Worm (Caenorhabditis elegans) whole organism, young adult: Measurements from ENCODE around the gene F44E2.9.

Experiments used
- B0019.2 ChIP-seq: fragments of 200-800 bp; sonication (Bioruptor generic); conservative IDR thresholded peaks from 2 replicates; pipeline ENCODE4 v1.3.6; 2022; ENCODE audit warnings: missing genetic modification reagents, missing genetic modification characterization, missing compliant biosample characterization
- F23B12.7 ChIP-seq: sonication (generic microtip); optimal IDR thresholded peaks from 2 replicates; lab custom pipeline; 2017; ENCODE audit warnings: missing genetic modification characterization, mild to moderate bottlenecking, missing compliant biosample characterization, antibody characterized with exemption, moderate library complexity; ENCODE audit not compliant: insufficient read depth
- F37B4.10 ChIP-seq: fragments of 200-800 bp; sonication (Bioruptor generic); IDR thresholded peaks from 2 replicates; pipeline ENCODE4 v1.3.6; 2022; ENCODE audit warnings: missing genetic modification characterization, missing compliant biosample characterization
- F49E8.2 ChIP-seq: sonication (generic microtip); optimal IDR thresholded peaks from 3 replicates; lab custom pipeline; 2017; ENCODE audit warnings: missing genetic modification characterization, mild to moderate bottlenecking, missing compliant biosample characterization, antibody characterized with exemption, moderate library complexity; ENCODE audit not compliant: insufficient read depth
- F52B5.7 ChIP-seq: sonication (generic microtip); optimal IDR thresholded peaks from 2 replicates; lab custom pipeline; 2016; ENCODE audit warnings: mild to moderate bottlenecking, missing genetic modification characterization, missing compliant biosample characterization
- F57C9.4 ChIP-seq: sonication (generic microtip); optimal IDR thresholded peaks from 2 replicates; lab custom pipeline; 2017; ENCODE audit warnings: mild to moderate bottlenecking, missing genetic modification characterization, missing compliant biosample characterization
- T26A5.8 ChIP-seq: sonication (generic microtip); optimal IDR thresholded peaks from 2 replicates; lab custom pipeline; 2016; ENCODE audit warnings: missing genetic modification characterization, missing compliant biosample characterization
- Y53G8AR.9 ChIP-seq: fragments of 200-800 bp; sonication (Bioruptor generic); conservative IDR thresholded peaks from 2 replicates; pipeline ENCODE4 v1.3.6; 2022; ENCODE audit warnings: missing genetic modification reagents, missing genetic modification characterization, missing compliant biosample characterization
- Y67H2A.10 ChIP-seq: fragments of 200-800 bp; sonication (Bioruptor generic); conservative IDR thresholded peaks from 2 replicates; pipeline ENCODE4 v1.3.6; 2022; ENCODE audit warnings: missing genetic modification reagents, missing genetic modification characterization, missing compliant biosample characterization
- Y79H2A.3 ChIP-seq: fragments of 200-800 bp; sonication (Bioruptor generic); conservative IDR thresholded peaks from 2 replicates; pipeline ENCODE4 v1.3.6; 2022; ENCODE audit warnings: missing genetic modification reagents, missing genetic modification characterization, missing compliant biosample characterization
- Y95B8A.8 ChIP-seq: fragments of 200-800 bp; sonication (Bioruptor generic); IDR thresholded peaks from 2 replicates; pipeline ENCODE4 v1.3.6; 2022; ENCODE audit warnings: missing genetic modification reagents, missing genetic modification characterization, missing compliant biosample characterization
- ZK185.1 ChIP-seq: sonication (generic microtip); optimal IDR thresholded peaks from 2 replicates; lab custom pipeline; 2016; ENCODE audit warnings: mild to moderate bottlenecking, missing genetic modification characterization, missing compliant biosample characterization; ENCODE audit not compliant: poor library complexity, severe bottlenecking
- aptf-3 ChIP-seq: fragments of 200-800 bp; sonication (Bioruptor generic); IDR thresholded peaks from 2 replicates; pipeline ENCODE4 v1.3.6; 2022; ENCODE audit warnings: missing genetic modification characterization, missing compliant biosample characterization
- athp-1 ChIP-seq: sonication (generic microtip); optimal IDR thresholded peaks from 2 replicates; lab custom pipeline; 2017; ENCODE audit warnings: mild to moderate bottlenecking, missing genetic modification characterization, missing compliant biosample characterization
- attf-5 ChIP-seq: fragments of 200-800 bp; sonication (Bioruptor generic); optimal IDR thresholded peaks from 2 replicates; lab custom pipeline; 2018; ENCODE audit warnings: mild to moderate bottlenecking, missing genetic modification characterization, missing compliant biosample characterization
- bed-2 ChIP-seq: fragments of 200-800 bp; sonication (Bioruptor generic); IDR thresholded peaks from 2 replicates; pipeline ENCODE4 v1.3.6; 2022; ENCODE audit warnings: missing genetic modification reagents, missing genetic modification characterization, missing compliant biosample characterization
- die-1 ChIP-seq: sonication (generic microtip); optimal IDR thresholded peaks from 2 replicates; lab custom pipeline; 2016; ENCODE audit warnings: missing genotype, mild to moderate bottlenecking, missing genetic modification characterization, missing compliant biosample characterization
- dox-1 ChIP-seq: fragments of 200-800 bp; sonication (Bioruptor generic); IDR thresholded peaks from 2 replicates; pipeline ENCODE4 v1.3.6; 2022; ENCODE audit warnings: missing genetic modification reagents, missing genetic modification characterization, missing compliant biosample characterization
- egl-18 ChIP-seq: fragments of 200-800 bp; sonication (Bioruptor generic); IDR thresholded peaks from 2 replicates; pipeline ENCODE4 v1.3.6; 2022; ENCODE audit warnings: missing genetic modification reagents, missing genetic modification characterization, missing compliant biosample characterization
- fkh-3 ChIP-seq: sonication (generic microtip); optimal IDR thresholded peaks from 2 replicates; lab custom pipeline; 2016; ENCODE audit warnings: mild to moderate bottlenecking, missing genetic modification characterization, missing compliant biosample characterization
- gei-17 ChIP-seq: fragments of 200-800 bp; sonication (Bioruptor generic); optimal IDR thresholded peaks from 2 replicates; lab custom pipeline; 2018; ENCODE audit warnings: mild to moderate bottlenecking, missing genetic modification characterization, missing compliant biosample characterization
- hlh-12 ChIP-seq: sonication (generic microtip); optimal IDR thresholded peaks from 2 replicates; lab custom pipeline; 2016; ENCODE audit warnings: missing genetic modification characterization, missing compliant biosample characterization
- lin-26 ChIP-seq: fragments of 200-800 bp; sonication (Bioruptor generic); IDR thresholded peaks from 2 replicates; pipeline ENCODE4 v1.3.6; 2022; ENCODE audit warnings: missing genetic modification reagents, missing genetic modification characterization, missing compliant biosample characterization
- lir-1 ChIP-seq: fragments of 200-800 bp; sonication (Bioruptor generic); conservative IDR thresholded peaks from 2 replicates; pipeline ENCODE4 v1.3.6; 2022; ENCODE audit warnings: missing genetic modification reagents, missing genetic modification characterization, missing compliant biosample characterization
- lsy-27 ChIP-seq: sonication (generic microtip); optimal IDR thresholded peaks from 2 replicates; lab custom pipeline; 2017; ENCODE audit warnings: missing genetic modification characterization, mild to moderate bottlenecking, missing compliant biosample characterization, antibody characterized with exemption, missing genotype, borderline replicate concordance; ENCODE audit not compliant: insufficient read depth
- mes-4 ChIP-seq: sonication (generic microtip); optimal IDR thresholded peaks from 2 replicates; lab custom pipeline; 2016; ENCODE audit warnings: missing genotype, missing genetic modification characterization, missing compliant biosample characterization
- nfya-2 ChIP-seq: fragments of 200-800 bp; sonication (Bioruptor generic); IDR thresholded peaks from 2 replicates; pipeline ENCODE4 v1.3.6; 2022; ENCODE audit warnings: missing genetic modification reagents, missing genetic modification characterization, missing compliant biosample characterization
- nhr-90 ChIP-seq: sonication (generic microtip); optimal IDR thresholded peaks from 2 replicates; lab custom pipeline; 2016; ENCODE audit warnings: missing genotype, mild to moderate bottlenecking, missing genetic modification characterization, missing compliant biosample characterization
- pbrm-1 ChIP-seq: fragments of 200-800 bp; sonication (Bioruptor generic); IDR thresholded peaks from 2 replicates; pipeline ENCODE4 v1.3.6; 2022; ENCODE audit warnings: missing genetic modification reagents, missing genetic modification characterization, missing compliant biosample characterization
- rec-8 ChIP-seq, 2 experiments: sonication (generic microtip); optimal IDR thresholded peaks; 2 replicates each; lab custom pipeline; 2016; ENCODE audit warnings: mild to moderate bottlenecking in 2 of 2, missing genetic modification characterization in 2 of 2, missing genetic modification reagents in 2 of 2, missing genotype in 2 of 2, missing biosample characterization in 1 of 2, missing compliant biosample characterization in 1 of 2, moderate library complexity in 1 of 2
- repo-1 ChIP-seq: sonication (generic microtip); optimal IDR thresholded peaks from 2 replicates; lab custom pipeline; 2017; ENCODE audit warnings: mild to moderate bottlenecking, missing genetic modification characterization, missing compliant biosample characterization
- rpc-1 ChIP-seq, 2 experiments: fragments of 150-350 bp in 1 of 2; sonication (generic microtip) in 1 of 2; optimal IDR thresholded peaks; 2 replicates each; lab custom pipeline; 2014 to 2018; ENCODE audit warnings: missing biosample characterization in 1 of 2, missing genetic modification characterization in 1 of 2, missing genetic modification reagents in 1 of 2, missing genotype in 1 of 2
- sea-2 ChIP-seq: fragments of 200-800 bp; sonication (Bioruptor generic); IDR thresholded peaks from 2 replicates; pipeline ENCODE4 v1.3.6; 2022; ENCODE audit warnings: missing genetic modification characterization, missing compliant biosample characterization
- snpc-3.4 ChIP-seq: sonication (generic microtip); optimal IDR thresholded peaks from 2 replicates; lab custom pipeline; 2017; ENCODE audit warnings: missing genetic modification characterization, mild to moderate bottlenecking, missing compliant biosample characterization, antibody characterized with exemption, moderate library complexity, missing genotype, missing genetic modification reagents
- snpc-4 ChIP-seq, 5 experiments: fragments of 150-350 bp in 1 of 5; sonication (generic microtip) in 4 of 5; optimal IDR thresholded peaks; 2 replicates each; lab custom pipeline; 2014 to 2018; ENCODE audit warnings: missing genetic modification characterization in 5 of 5, missing biosample characterization in 3 of 5, antibody characterized with exemption in 2 of 5, mild to moderate bottlenecking in 2 of 5, missing compliant biosample characterization in 2 of 5, missing genotype in 2 of 5, moderate library complexity in 2 of 5, missing genetic modification reagents in 1 of 5
- sptf-2 ChIP-seq: fragments of 200-800 bp; sonication (Bioruptor generic); optimal IDR thresholded peaks from 2 replicates; lab custom pipeline; 2018; ENCODE audit warnings: mild to moderate bottlenecking, missing genetic modification characterization, missing compliant biosample characterization
- tbp1 ChIP-seq: fragments of 200-800 bp; sonication (Bioruptor generic); optimal IDR thresholded peaks from 2 replicates; lab custom pipeline; 2018; ENCODE audit warnings: mild to moderate bottlenecking, missing genetic modification characterization, missing compliant biosample characterization
- xnd-1 ChIP-seq: sonication (generic microtip); optimal IDR thresholded peaks from 2 replicates; lab custom pipeline; 2016; ENCODE audit warnings: missing genotype, missing genetic modification reagents, missing genetic modification characterization, missing compliant biosample characterization

The F44E2.9 gene

DNA sequence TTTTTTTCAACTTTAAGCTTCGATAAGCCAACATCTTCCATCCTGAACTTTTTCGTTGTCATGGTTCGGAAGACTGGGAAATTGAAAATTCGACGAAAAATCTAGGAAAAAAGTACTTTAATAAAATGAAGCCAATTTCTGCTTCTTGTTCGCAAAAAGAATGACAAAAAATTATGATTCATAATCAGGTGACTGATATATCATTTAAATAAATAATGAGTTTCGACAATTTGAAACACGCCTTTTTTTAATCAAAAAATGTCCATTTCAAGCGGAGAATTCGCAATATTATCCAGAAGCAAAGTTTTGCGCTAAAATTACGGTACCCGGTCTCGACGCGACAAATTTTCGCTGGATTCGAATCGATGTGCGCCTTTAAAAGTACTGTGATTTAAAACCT is 5.2 kb downstream of the F44E2.9 start, which contains the start of gene F44E2.6:
Gene F44E2.6 (minus strand): TSS at position 101 of the 400 bp plus-strand sequence.
- TF ChIP-seq aptf-3 (no peak), T26A5.8 (tag; lab: Kevin White, UChicago) (no peak), hlh-12 (tag; lab: Kevin White, UChicago) (no peak), F49E8.2 (tag; lab: Kevin White, UChicago) (no peak), Y67H2A.10 (GFP tag; lab: Robert Waterston, UW) (no peak), mes-4 (no peak), athp-1 (tag; lab: Kevin White, UChicago) (no peak), Y79H2A.3 (GFP tag; lab: Robert Waterston, UW) (no peak), gei-17 (GFP tag; lab: Kevin White, UChicago) (no peak), lir-1 (GFP tag; lab: Robert Waterston, UW) (no peak), ZK185.1 (no peak), rec-8 (tag; optimal IDR thresholded peaks at IDR 0.05; lab: Kevin White, UChicago) (no peak), repo-1 (tag; lab: Kevin White, UChicago) (no peak), tbp1 (GFP tag; lab: Kevin White, UChicago) (no peak), lin-26 (GFP tag; lab: Robert Waterston, UW) (no peak), Y53G8AR.9 (GFP tag; lab: Robert Waterston, UW) (no peak), nfya-2 (no peak), F23B12.7 (no peak)

DNA sequence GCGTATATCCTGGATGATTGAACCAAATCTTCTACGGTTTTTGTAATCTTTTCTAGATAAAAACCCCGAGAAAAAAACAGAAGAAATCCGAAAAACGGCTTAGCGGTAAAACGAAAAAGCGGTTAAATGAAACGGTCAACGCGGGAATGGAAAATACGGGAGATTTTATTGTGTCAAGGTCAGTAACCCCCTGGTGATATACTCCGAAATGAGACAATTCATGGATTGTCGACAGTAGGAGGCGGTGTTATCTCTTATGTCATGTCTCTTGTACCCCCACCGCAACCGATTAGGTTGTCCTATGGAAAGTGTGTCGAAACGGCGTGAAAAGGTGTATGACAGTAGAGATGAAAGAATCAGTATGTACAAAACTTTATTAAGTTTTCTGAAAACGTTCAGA is 6.2 kb downstream of the F44E2.9 start:
- TF ChIP-seq F57C9.4 (no peak), lsy-27 (tag; lab: Kevin White, UChicago) (no peak)

DNA sequence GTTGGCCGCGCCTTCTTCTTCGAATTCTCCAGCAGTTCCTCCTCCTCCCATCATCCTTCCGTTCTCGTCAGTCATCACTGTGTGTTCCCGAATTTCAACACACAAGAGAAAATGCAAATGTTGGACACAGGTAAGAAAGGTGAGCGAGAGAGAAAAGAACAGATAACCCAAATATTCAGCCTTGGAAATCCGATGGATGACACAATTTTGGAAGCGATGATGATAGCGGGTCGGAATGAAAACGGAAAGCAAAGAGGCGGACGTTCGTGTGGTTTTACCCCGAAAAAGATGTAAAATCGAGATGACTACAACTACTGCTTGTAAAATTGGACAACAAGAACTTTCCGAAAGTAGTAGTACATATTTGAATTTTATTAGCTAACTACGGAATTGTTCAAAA is 10.5 kb downstream of the F44E2.9 start:
- TF ChIP-seq F52B5.7 (tag; lab: Kevin White, UChicago): no peak
- no peak for TF ChIP-seq snpc-3.4
- TF ChIP-seq nhr-90 (tag; lab: Kevin White, UChicago): no peak
- TF ChIP-seq xnd-1 (tag; lab: Kevin White, UChicago): no peak
- TF ChIP-seq Y67H2A.10 (GFP tag; lab: Robert Waterston, UW): no peak
- no peak for TF ChIP-seq egl-18 (GFP tag; lab: Robert Waterston, UW)
- no peak for TF ChIP-seq Y95B8A.8 (GFP tag; lab: Robert Waterston, UW)
- no peak for TF ChIP-seq die-1 (tag; lab: Kevin White, UChicago)
- TF ChIP-seq pbrm-1 (GFP tag; lab: Robert Waterston, UW): no peak
- TF ChIP-seq fkh-3: no peak
- no peak for TF ChIP-seq dox-1 (GFP tag; lab: Robert Waterston, UW)
- no peak for TF ChIP-seq sptf-2 (GFP tag; lab: Kevin White, UChicago)
- TF ChIP-seq snpc-4 (GFP tag; optimal IDR thresholded peaks at IDR 0.05; lab: Kevin White, UChicago): no peak
- no peak for TF ChIP-seq snpc-4 (tag; optimal IDR thresholded peaks at IDR 0.05; lab: Kevin White, UChicago)
- no peak for TF ChIP-seq rpc-1 (optimal IDR thresholded peaks at IDR 0.05; lab: Kevin White, UChicago)
- TF ChIP-seq rpc-1 (tag; optimal IDR thresholded peaks at IDR 0.05; lab: Kevin White, UChicago): no peak
- TF ChIP-seq attf-5 (GFP tag; lab: Kevin White, UChicago): no peak
- no peak for TF ChIP-seq bed-2 (GFP tag; lab: Robert Waterston, UW)
- no peak for TF ChIP-seq B0019.2 (GFP tag; lab: Robert Waterston, UW)
- no peak for TF ChIP-seq sea-2
- no peak for TF ChIP-seq F37B4.10 (GFP tag; lab: Robert Waterston, UW)
